Fruit fly (Drosophila melanogaster) whole organism, pupa: Measurements from ENCODE around the gene Nedd8.
A peak's percentile ranks its signal among the peaks of the same experiment; 100 is the strongest.

Experiments used
- CG10348 ChIP-seq: fragments of 200-800 bp; sonication (Bioruptor generic); IDR thresholded peaks from 2 replicates; pipeline ENCODE4 v1.3.6; 2022; ENCODE audit warnings: missing biosample characterization, missing genetic modification characterization
- CG17806 ChIP-seq: fragments of 200-800 bp; sonication (Bioruptor generic); optimal IDR thresholded peaks from 2 replicates; lab custom pipeline; 2018; ENCODE audit warnings: missing biosample characterization, mild to moderate bottlenecking, missing genetic modification characterization, moderate library complexity
- CG32121 ChIP-seq: fragments of 200-800 bp; sonication (Bioruptor generic); IDR thresholded peaks from 2 replicates; pipeline ENCODE4 v1.3.6; 2022; ENCODE audit warnings: missing biosample characterization, missing genetic modification characterization
- CG34367 ChIP-seq: fragments of 200-800 bp; sonication (Bioruptor generic); optimal IDR thresholded peaks from 2 replicates; lab custom pipeline; 2018; ENCODE audit warnings: missing biosample characterization, mild to moderate bottlenecking, missing genetic modification characterization
- CG8301 ChIP-seq: fragments of 200-800 bp; sonication (Bioruptor generic); optimal IDR thresholded peaks from 2 replicates; lab custom pipeline; 2018; ENCODE audit warnings: missing biosample characterization, mild to moderate bottlenecking, missing genetic modification characterization
- CG9948 ChIP-seq: fragments of 200-800 bp; sonication (Bioruptor generic); optimal IDR thresholded peaks from 2 replicates; lab custom pipeline; 2018; ENCODE audit warnings: missing biosample characterization, mild to moderate bottlenecking, missing genetic modification characterization, moderate library complexity
- EcR ChIP-seq: fragments of 200-800 bp; sonication (Bioruptor generic); optimal IDR thresholded peaks from 3 replicates; lab custom pipeline; 2019; ENCODE audit warnings: missing biosample characterization, missing genetic modification characterization, mild to moderate bottlenecking, moderate library complexity, missing genetic modification reagents
- Ets98B ChIP-seq: fragments of 200-800 bp; sonication (Bioruptor generic); IDR thresholded peaks from 2 replicates; pipeline ENCODE4 v1.3.6; 2022; ENCODE audit warnings: missing biosample characterization, missing genetic modification characterization
- Pif1A ChIP-seq: fragments of 200-800 bp; sonication (Bioruptor generic); optimal IDR thresholded peaks from 3 replicates; lab custom pipeline; 2016; ENCODE audit warnings: missing biosample characterization, missing genetic modification characterization
- Snoo ChIP-seq: fragments of 200-800 bp; sonication (Bioruptor generic); optimal IDR thresholded peaks from 3 replicates; lab custom pipeline; 2017; ENCODE audit warnings: missing biosample characterization, mild to moderate bottlenecking, missing genetic modification characterization, inconsistent platforms
- rn ChIP-seq: fragments of 200-800 bp; sonication (Bioruptor generic); IDR thresholded peaks from 2 replicates; pipeline ENCODE4 v1.3.6; 2022; ENCODE audit warnings: missing biosample characterization, missing genetic modification characterization

- TF ChIP-seq Snoo = peak; percentile 73
- TF ChIP-seq EcR (GFP tag; lab: Kevin White, UChicago) = peak; percentile 85
- TF ChIP-seq CG17806 = peak; percentile 87
- TF ChIP-seq Ets98B (GFP tag; lab: Robert Waterston, UW) = no peak
- peak; percentile 81 for TF ChIP-seq CG34367 (tag; lab: Kevin White, UChicago)
- peak; percentile 94 for TF ChIP-seq CG9948 (tag; lab: Kevin White, UChicago)
- TF ChIP-seq CG32121 (GFP tag; lab: Robert Waterston, UW) = no peak
- TF ChIP-seq CG10348 (GFP tag; lab: Robert Waterston, UW) = no peak
- peak; percentile 27 for TF ChIP-seq Pif1A
- peak; percentile 56 for TF ChIP-seq CG8301
- no peak for TF ChIP-seq rn (GFP tag; lab: Robert Waterston, UW)
These were observed 4.8 kb downstream of the Nedd8 start for dm6 chr2L:18946636-18947514.
